Worm (Caenorhabditis elegans) whole organism, L4 larva: ENCODE data around the gene T10G3.1.
"Not testable (repeated sequence)": the region's sequence is repeated elsewhere in the genome, so short reads cannot be mapped to it uniquely, and the experiment has no call there.

ENCODE experiments used
- Y75B8A.6 ChIP-seq: fragments of 200-800 bp; sonication (Bioruptor generic); IDR thresholded peaks from 2 replicates; pipeline ENCODE4 v1.3.6; 2022; ENCODE audit warnings: missing genetic modification reagents, missing genetic modification characterization, missing compliant biosample characterization
- aly-2 ChIP-seq: sonication (generic microtip); optimal IDR thresholded peaks from 2 replicates; lab custom pipeline; 2018; ENCODE audit warnings: missing biosample characterization, missing genetic modification characterization
- ceh-20 ChIP-seq: fragments of 200-800 bp; sonication (Bioruptor generic); IDR thresholded peaks from 2 replicates; pipeline ENCODE4 v1.3.6; 2022; ENCODE audit warnings: missing genetic modification reagents, missing genetic modification characterization, missing compliant biosample characterization
- ces-1 ChIP-seq: fragments of 150-350 bp; sonication (generic microtip); optimal IDR thresholded peaks from 4 replicates; lab custom pipeline; 2014; ENCODE audit warnings: missing biosample characterization, missing genetic modification reagents, missing genetic modification characterization
- daf-12 ChIP-seq: fragments of 150-350 bp; optimal IDR thresholded peaks from 2 replicates; lab custom pipeline; 2014; ENCODE audit warnings: missing biosample characterization, missing genetic modification reagents, missing genetic modification characterization
- mdl-1 ChIP-seq, 2 experiments: fragments of 150-350 bp in 1 of 2; sonication (generic microtip) in 1 of 2; optimal IDR thresholded peaks; 2 replicates each; lab custom pipeline; 2014 to 2017; ENCODE audit warnings: missing biosample characterization in 2 of 2, missing genetic modification characterization in 2 of 2
- mep-1 ChIP-seq: fragments of 150-350 bp; sonication (generic microtip); optimal IDR thresholded peaks from 3 replicates; lab custom pipeline; 2014; ENCODE audit warnings: missing biosample characterization, missing genetic modification characterization
- nhr-102 ChIP-seq: sonication (generic microtip); optimal IDR thresholded peaks from 2 replicates; lab custom pipeline; 2016; ENCODE audit warnings: mild to moderate bottlenecking, missing genetic modification characterization, moderate library complexity, missing compliant biosample characterization
- nhr-28 ChIP-seq: fragments of 150-350 bp; optimal IDR thresholded peaks from 2 replicates; lab custom pipeline; 2014; ENCODE audit warnings: missing biosample characterization, missing genetic modification characterization
- nhr-41 ChIP-seq: fragments of 200-800 bp; sonication (Bioruptor generic); IDR thresholded peaks from 2 replicates; pipeline ENCODE4 v1.3.6; 2022; ENCODE audit warnings: missing genetic modification reagents, missing genetic modification characterization, missing compliant biosample characterization
- pqm-1 ChIP-seq: sonication (generic microtip); optimal IDR thresholded peaks from 2 replicates; lab custom pipeline; 2017; ENCODE audit warnings: missing biosample characterization, missing genetic modification characterization
- set-16 ChIP-seq: fragments of 200-800 bp; sonication (Bioruptor generic); IDR thresholded peaks from 2 replicates; pipeline ENCODE4 v1.3.6; 2022; ENCODE audit warnings: missing genetic modification reagents, missing genetic modification characterization, missing compliant biosample characterization
- skn-1 ChIP-seq: fragments of 150-350 bp; optimal IDR thresholded peaks from 2 replicates; lab custom pipeline; 2014; ENCODE audit warnings: missing biosample characterization, missing genetic modification characterization
- snpc-4 ChIP-seq: fragments of 150-350 bp; optimal IDR thresholded peaks from 2 replicates; lab custom pipeline; 2014; ENCODE audit warnings: missing biosample characterization, missing genetic modification characterization

- not testable (repeated sequence) for TF ChIP-seq nhr-102 (tag; lab: Kevin White, UChicago); Y75B8A.6 (GFP tag; lab: Robert Waterston, UW); mep-1 (tag; lab: Kevin White, UChicago); daf-12 (tag; lab: Kevin White, UChicago); skn-1 (tag; lab: Kevin White, UChicago); snpc-4 (tag; lab: Kevin White, UChicago); set-16 (GFP tag; lab: Robert Waterston, UW); mdl-1 (tag; optimal IDR thresholded peaks at IDR 0.05; lab: Kevin White, UChicago); pqm-1; nhr-28 (tag; lab: Kevin White, UChicago); aly-2 (tag; lab: Kevin White, UChicago); nhr-41 (GFP tag; lab: Robert Waterston, UW); ces-1 (GFP tag; lab: Kevin White, UChicago); ceh-20
These were observed 33.6 kb upstream of the T10G3.1 start for ce11 chrV:13507078-13507477.
